Fruit fly (Drosophila melanogaster) whole organism, embryonic: ENCODE data around the gene sws.

Experiments
- Abd-B ChIP-seq: fragments of 200-800 bp; sonication (Bioruptor generic); optimal IDR thresholded peaks from 2 replicates; lab custom pipeline; 2018; ENCODE audit warnings: missing biosample characterization, mild to moderate bottlenecking, missing genetic modification characterization, moderate library complexity
- Ada2b ChIP-seq: fragments of 200-800 bp; sonication (Bioruptor generic); IDR thresholded peaks from 2 replicates; pipeline ENCODE4 v1.3.6; 2022; ENCODE audit warnings: missing biosample characterization, missing genetic modification characterization
- Antp ChIP-seq: fragments of 200-800 bp; sonication (Bioruptor generic); optimal IDR thresholded peaks from 3 replicates; lab custom pipeline; 2016; ENCODE audit warnings: missing biosample characterization, missing genetic modification characterization
- Atf3 ChIP-seq: fragments of 200-800 bp; sonication (Bioruptor generic); optimal IDR thresholded peaks from 3 replicates; lab custom pipeline; 2016; ENCODE audit warnings: missing biosample characterization, missing genetic modification characterization
- CG11247 ChIP-seq: fragments of 200-800 bp; sonication (Bioruptor generic); IDR thresholded peaks from 2 replicates; pipeline ENCODE4 v1.3.6; 2022; ENCODE audit warnings: missing biosample characterization, missing genetic modification characterization
- CG11723 ChIP-seq: fragments of 200-800 bp; sonication (Bioruptor generic); optimal IDR thresholded peaks from 2 replicates; lab custom pipeline; 2017; ENCODE audit warnings: missing biosample characterization, mild to moderate bottlenecking, missing genetic modification characterization
- CG12155 ChIP-seq: fragments of 200-800 bp; sonication (Bioruptor generic); optimal IDR thresholded peaks from 3 replicates; lab custom pipeline; 2016; ENCODE audit warnings: missing biosample characterization, missing genetic modification characterization
- CG18764 ChIP-seq: fragments of 200-800 bp; sonication (Bioruptor generic); optimal IDR thresholded peaks from 3 replicates; lab custom pipeline; 2016; ENCODE audit warnings: missing biosample characterization, missing genetic modification characterization
- CG2129 ChIP-seq: fragments of 200-800 bp; sonication (Bioruptor generic); IDR thresholded peaks from 2 replicates; pipeline ENCODE4 v1.3.6; 2022; ENCODE audit warnings: missing biosample characterization, missing genetic modification characterization; ENCODE audit not compliant: partially characterized antibody
- CG2712 ChIP-seq: fragments of 200-800 bp; optimal IDR thresholded peaks from 3 replicates; lab custom pipeline; 2019; ENCODE audit warnings: missing biosample characterization, mild to moderate bottlenecking, missing genetic modification characterization, moderate library complexity
- CG2889 ChIP-seq: fragments of 200-800 bp; sonication (Bioruptor generic); IDR thresholded peaks from 3 replicates; pipeline ENCODE4 v1.3.6; 2022; ENCODE audit warnings: missing biosample characterization, missing genetic modification characterization
- CG4282 ChIP-seq: fragments of 200-800 bp; sonication (Bioruptor generic); optimal IDR thresholded peaks from 2 replicates; lab custom pipeline; 2016; ENCODE audit warnings: missing biosample characterization, missing genetic modification characterization
- CG4820 ChIP-seq: fragments of 200-800 bp; sonication (Bioruptor generic); optimal IDR thresholded peaks from 3 replicates; lab custom pipeline; 2016; ENCODE audit warnings: missing biosample characterization, missing genetic modification characterization
- CG6175 ChIP-seq: fragments of 200-800 bp; sonication (Bioruptor generic); IDR thresholded peaks from 3 replicates; pipeline ENCODE4 v1.3.6; 2022; ENCODE audit warnings: missing biosample characterization, missing genetic modification characterization
- CG7271 ChIP-seq: fragments of 200-800 bp; sonication (Bioruptor generic); optimal IDR thresholded peaks from 2 replicates; lab custom pipeline; 2018; ENCODE audit warnings: missing biosample characterization, mild to moderate bottlenecking, missing genetic modification characterization, moderate library complexity
- CG8089 ChIP-seq: fragments of 200-800 bp; sonication (Bioruptor generic); optimal IDR thresholded peaks from 3 replicates; lab custom pipeline; 2016; ENCODE audit warnings: missing biosample characterization, missing genetic modification characterization
- CHES-1-like ChIP-seq: fragments of 200-800 bp; sonication (Bioruptor generic); optimal IDR thresholded peaks from 2 replicates; lab custom pipeline; 2016; ENCODE audit warnings: missing biosample characterization, missing genetic modification characterization
- CkIIα-i1 ChIP-seq: fragments of 200-800 bp; sonication (Bioruptor generic); IDR thresholded peaks from 2 replicates; pipeline ENCODE4 v1.3.6; 2022; ENCODE audit warnings: missing biosample characterization, missing genetic modification characterization
- ERR ChIP-seq: fragments of 200-800 bp; sonication (Bioruptor generic); optimal IDR thresholded peaks from 2 replicates; lab custom pipeline; 2016; ENCODE audit warnings: missing biosample characterization, missing genetic modification characterization
- Eip74EF ChIP-seq, 2 experiments: fragments of 200-800 bp in 1 of 2; fragments of >200 bp in 1 of 2; sonication (Bioruptor generic) in 1 of 2; optimal IDR thresholded peaks; 2 replicates each; lab custom pipeline; 2017 to 2019; ENCODE audit warnings: missing biosample characterization in 2 of 2, missing genetic modification characterization in 2 of 2, mild to moderate bottlenecking in 1 of 2, moderate library complexity in 1 of 2
- Fer2 ChIP-seq: fragments of 200-800 bp; sonication (Bioruptor generic); optimal IDR thresholded peaks from 2 replicates; lab custom pipeline; 2018; ENCODE audit warnings: missing biosample characterization, mild to moderate bottlenecking, missing genetic modification characterization, moderate library complexity
- Hr78 ChIP-seq, 2 experiments: fragments of 200-800 bp in 1 of 2; fragments of >200 bp in 1 of 2; sonication (Bioruptor generic) in 1 of 2; optimal IDR thresholded peaks; 2 replicates each; lab custom pipeline; 2017 to 2019; ENCODE audit warnings: missing biosample characterization in 2 of 2, missing genetic modification characterization in 2 of 2, mild to moderate bottlenecking in 1 of 2, moderate library complexity in 1 of 2
- Mes4 ChIP-seq: fragments of 200-800 bp; sonication (Bioruptor generic); optimal IDR thresholded peaks from 2 replicates; lab custom pipeline; 2016; ENCODE audit warnings: missing biosample characterization, missing genetic modification characterization
- NC2β ChIP-seq: fragments of 200-800 bp; sonication (Bioruptor generic); optimal IDR thresholded peaks from 2 replicates; lab custom pipeline; 2016; ENCODE audit warnings: missing biosample characterization, missing genetic modification characterization
- Scr ChIP-seq: fragments of 200-800 bp; sonication (Bioruptor generic); IDR thresholded peaks from 2 replicates; pipeline ENCODE4 v1.3.6; 2022; ENCODE audit warnings: missing biosample characterization, missing genetic modification characterization; ENCODE audit not compliant: partially characterized antibody
- Sry-δ ChIP-seq: fragments of 200-800 bp; sonication (Bioruptor generic); optimal IDR thresholded peaks from 2 replicates; lab custom pipeline; 2016; ENCODE audit warnings: missing biosample characterization, missing genetic modification characterization
- Tbp ChIP-seq: fragments of >200 bp; optimal IDR thresholded peaks from 2 replicates; lab custom pipeline; 2018; ENCODE audit warnings: missing biosample characterization, missing genetic modification characterization
- bcd ChIP-seq: fragments of 200-800 bp; sonication (Bioruptor generic); optimal IDR thresholded peaks from 2 replicates; lab custom pipeline; 2017; ENCODE audit warnings: missing biosample characterization, mild to moderate bottlenecking, missing genetic modification characterization
- chn ChIP-seq: fragments of 200-800 bp; sonication (Bioruptor generic); optimal IDR thresholded peaks from 2 replicates; lab custom pipeline; 2016; ENCODE audit warnings: missing biosample characterization, missing genetic modification characterization
- dm ChIP-seq: fragments of 200-800 bp; sonication (Bioruptor generic); optimal IDR thresholded peaks from 3 replicates; lab custom pipeline; 2016; ENCODE audit warnings: missing biosample characterization, missing genetic modification characterization
- dmrt11E ChIP-seq: fragments of 200-800 bp; sonication (Bioruptor generic); optimal IDR thresholded peaks from 3 replicates; lab custom pipeline; 2018; ENCODE audit warnings: missing biosample characterization, mild to moderate bottlenecking, missing genetic modification characterization, moderate library complexity
- dpn ChIP-seq, 2 experiments: fragments of 200-800 bp; sonication (Bioruptor generic); optimal IDR thresholded peaks; 3 replicates each; lab custom pipeline; 2016; ENCODE audit warnings: missing biosample characterization in 2 of 2, missing genetic modification characterization in 2 of 2
- exex ChIP-seq: fragments of 200-800 bp; sonication (Bioruptor generic); optimal IDR thresholded peaks from 4 replicates; lab custom pipeline; 2018; ENCODE audit warnings: missing biosample characterization, mild to moderate bottlenecking, missing genetic modification characterization, moderate library complexity
- hb ChIP-seq: fragments of 200-800 bp; sonication (Bioruptor generic); IDR thresholded peaks from 3 replicates; pipeline ENCODE4 v1.3.6; 2022; ENCODE audit warnings: missing biosample characterization, missing genetic modification characterization; ENCODE audit not compliant: partially characterized antibody
- inv ChIP-seq: fragments of 200-800 bp; sonication (Bioruptor generic); IDR thresholded peaks from 2 replicates; pipeline ENCODE4 v1.3.6; 2022; ENCODE audit warnings: missing biosample characterization, missing genetic modification characterization; ENCODE audit not compliant: partially characterized antibody
- kay ChIP-seq: fragments of 200-800 bp; sonication (Bioruptor generic); optimal IDR thresholded peaks from 2 replicates; lab custom pipeline; 2016; ENCODE audit warnings: missing biosample characterization, missing genetic modification characterization
- lbe ChIP-seq: fragments of 200-800 bp; sonication (Bioruptor generic); optimal IDR thresholded peaks from 2 replicates; lab custom pipeline; 2016; ENCODE audit warnings: missing biosample characterization, mild to moderate bottlenecking, missing genetic modification characterization
- lola ChIP-seq, 3 experiments: fragments of >200 bp in 2 of 3; fragments of 200-800 bp in 1 of 3; sonication (Bioruptor generic) in 1 of 3; optimal IDR thresholded peaks; 2 replicates each; lab custom pipeline; 2017 to 2019; ENCODE audit warnings: missing biosample characterization in 3 of 3, missing genetic modification characterization in 3 of 3, mild to moderate bottlenecking in 1 of 3, moderate library complexity in 1 of 3
- maf-S ChIP-seq: fragments of 200-800 bp; sonication (Bioruptor generic); optimal IDR thresholded peaks from 2 replicates; lab custom pipeline; 2016; ENCODE audit warnings: missing biosample characterization, missing genetic modification characterization
- nerfin-1 ChIP-seq: fragments of 200-800 bp; sonication (Bioruptor generic); optimal IDR thresholded peaks from 3 replicates; lab custom pipeline; 2019; ENCODE audit warnings: missing biosample characterization, mild to moderate bottlenecking, missing genetic modification characterization, moderate library complexity
- onecut ChIP-seq: fragments of 200-800 bp; sonication (Bioruptor generic); IDR thresholded peaks from 2 replicates; pipeline ENCODE4 v1.3.6; 2022; ENCODE audit warnings: missing biosample characterization, missing genetic modification characterization
- org-1 ChIP-seq: fragments of 200-800 bp; sonication (Bioruptor generic); optimal IDR thresholded peaks from 2 replicates; lab custom pipeline; 2017; ENCODE audit warnings: missing biosample characterization, missing genetic modification characterization
- otp ChIP-seq: fragments of 200-800 bp; sonication (Bioruptor generic); IDR thresholded peaks from 3 replicates; pipeline ENCODE4, ENCODE4 v1.3.6; 2022; ENCODE audit warnings: missing biosample characterization, missing genetic modification characterization
- peb ChIP-seq: fragments of 200-800 bp; sonication (Bioruptor generic); IDR thresholded peaks from 2 replicates; pipeline ENCODE4 v1.3.6; 2022; ENCODE audit warnings: missing biosample characterization, missing genetic modification characterization
- pfk ChIP-seq: fragments of 200-800 bp; sonication (Bioruptor generic); optimal IDR thresholded peaks from 2 replicates; lab custom pipeline; 2018; ENCODE audit warnings: missing biosample characterization, mild to moderate bottlenecking, missing genetic modification characterization, moderate library complexity
- so ChIP-seq: fragments of 200-800 bp; sonication (Bioruptor generic); IDR thresholded peaks from 3 replicates; pipeline ENCODE4 v1.3.6; 2022; ENCODE audit warnings: missing biosample characterization, missing genetic modification characterization
- tin ChIP-seq: fragments of 200-800 bp; sonication (Bioruptor generic); optimal IDR thresholded peaks from 3 replicates; lab custom pipeline; 2016; ENCODE audit warnings: missing biosample characterization, missing genetic modification characterization
- usp ChIP-seq: fragments of >200 bp; optimal IDR thresholded peaks from 2 replicates; lab custom pipeline; 2017; ENCODE audit warnings: missing biosample characterization, missing genetic modification characterization
- wek ChIP-seq: fragments of 200-800 bp; sonication (Bioruptor generic); optimal IDR thresholded peaks from 3 replicates; lab custom pipeline; 2018; ENCODE audit warnings: missing biosample characterization, mild to moderate bottlenecking, missing genetic modification characterization, moderate library complexity
- zfh2 ChIP-seq: fragments of 200-800 bp; sonication (Bioruptor generic); optimal IDR thresholded peaks from 2 replicates; lab custom pipeline; 2016; ENCODE audit warnings: missing biosample characterization, missing genetic modification characterization

sws gene

dm6 chrX:7934679-7935078 lies 33.4 kb downstream of the sws start, which contains the start of gene RpS14b (continued):
- TF ChIP-seq org-1 (GFP tag; lab: Kevin White, UChicago) (no peak), otp (peak; percentile 68; the same call in 2 of the 3 replicates), exex (tag; lab: Kevin White, UChicago) (no peak), Scr (peak; percentile 73), lola (GFP tag; optimal IDR thresholded peaks at IDR 0.05; lab: Kevin White, UChicago) (no peak), dpn (GFP tag; optimal IDR thresholded peaks at IDR 0.05; lab: Kevin White, UChicago) (peak; percentile 15 to 55), zfh2 (GFP tag; lab: Kevin White, UChicago) (peak; percentile 60), Antp (GFP tag; lab: Kevin White, UChicago) (peak; percentile 54), CG4820 (GFP tag; lab: Kevin White, UChicago) (no peak), onecut (GFP tag; lab: Robert Waterston, UW) (peak; percentile 69), CHES-1-like (GFP tag; lab: Kevin White, UChicago) (peak; percentile 77), CG11723 (GFP tag; lab: Kevin White, UChicago) (peak; percentile 15), so (GFP tag; lab: Robert Waterston, UW) (peak; percentile 72; the same call in 1 of the 3 replicates), wek (peak; percentile 24), chn (GFP tag; lab: Kevin White, UChicago) (peak; percentile 45), CkIIα-i1 (0 out of 2 replicates have a peak, but pooled peaks have one; percentile 26), Sry-δ (GFP tag; lab: Kevin White, UChicago) (peak; percentile 74), Hr78 (GFP tag; optimal IDR thresholded peaks at IDR 0.05; lab: Kevin White, UChicago) (no peak), Ada2b (GFP tag; lab: Robert Waterston, UW) (peak; percentile 47; the same call in 1 of the 2 replicates), Eip74EF (GFP tag; optimal IDR thresholded peaks at IDR 0.05; lab: Kevin White, UChicago) (no peak), ERR (peak; percentile 19), Tbp (GFP tag; lab: Kevin White, UChicago) (no peak), peb (GFP tag; lab: Robert Waterston, UW) (no peak), dmrt11E (tag; lab: Kevin White, UChicago) (peak; percentile 44), CG18764 (GFP tag; lab: Kevin White, UChicago) (peak; percentile 31), CG12155 (no peak), dm (peak; percentile 80), nerfin-1 (tag; lab: Kevin White, UChicago) (peak; percentile 6), CG6175 (GFP tag; lab: Robert Waterston, UW) (peak; percentile 60; the same call in 1 of the 3 replicates), CG2712 (tag; lab: Kevin White, UChicago) (peak; percentile 17), CG8089 (GFP tag; lab: Kevin White, UChicago) (no peak), kay (no peak), bcd (GFP tag; lab: Kevin White, UChicago) (peak; percentile 76), Mes4 (GFP tag; lab: Kevin White, UChicago) (peak; percentile 80), NC2β (peak; percentile 70), hb (GFP tag; lab: Robert Waterston, UW) (peak; percentile 41; the same call in 1 of the 3 replicates), CG7271 (tag; lab: Kevin White, UChicago) (peak; percentile 28), Abd-B (no peak), Fer2 (tag; lab: Kevin White, UChicago) (peak; percentile 38), tin (GFP tag; lab: Kevin White, UChicago) (peak; percentile 45), CG2129 (GFP tag; lab: Robert Waterston, UW) (peak; percentile 32), CG11247 (GFP tag; lab: Robert Waterston, UW) (peak; percentile 73), CG2889 (peak; percentile 53; the same call in 1 of the 3 replicates), pfk (GFP tag; lab: Kevin White, UChicago) (peak; percentile 63), maf-S (GFP tag; lab: Kevin White, UChicago) (peak; percentile 30), lbe (peak; percentile 33), usp (no peak), inv (peak; percentile 67), CG4282 (GFP tag; lab: Kevin White, UChicago) (peak; percentile 42), Atf3 (GFP tag; lab: Kevin White, UChicago) (peak; percentile 52)
